Fruit fly (Drosophila melanogaster) whole organism, prepupa: ENCODE measurements around the gene MED22.

Experiments used
- Blimp-1 ChIP-seq: fragments of 200-800 bp; sonication (Bioruptor generic); optimal IDR thresholded peaks from 3 replicates; lab custom pipeline; 2017; ENCODE audit warnings: missing biosample characterization, missing genetic modification characterization, mild to moderate bottlenecking, moderate library complexity, missing genetic modification reagents
- CG11902 ChIP-seq: fragments of 200-800 bp; sonication (Bioruptor generic); optimal IDR thresholded peaks from 3 replicates; lab custom pipeline; 2016; ENCODE audit warnings: missing biosample characterization, missing genetic modification characterization
- CG15336 ChIP-seq: fragments of 200-800 bp; sonication (Bioruptor generic); IDR thresholded peaks from 2 replicates; pipeline ENCODE4 v1.3.6; 2022; ENCODE audit warnings: missing biosample characterization, missing genetic modification characterization
- CG1621 ChIP-seq: fragments of 200-800 bp; sonication (Bioruptor generic); optimal IDR thresholded peaks from 3 replicates; lab custom pipeline; 2018; ENCODE audit warnings: missing biosample characterization, mild to moderate bottlenecking, missing genetic modification characterization
- CG16779 ChIP-seq: fragments of 200-800 bp; sonication (Bioruptor generic); optimal IDR thresholded peaks from 3 replicates; lab custom pipeline; 2017; ENCODE audit warnings: missing biosample characterization, mild to moderate bottlenecking, missing genetic modification characterization
- CG3032 ChIP-seq: fragments of 200-800 bp; optimal IDR thresholded peaks from 2 replicates; lab custom pipeline; 2019; ENCODE audit warnings: missing biosample characterization, mild to moderate bottlenecking, missing genetic modification characterization, moderate library complexity
- CG31627 ChIP-seq: fragments of 200-800 bp; sonication (Bioruptor generic); optimal IDR thresholded peaks from 3 replicates; lab custom pipeline; 2016; ENCODE audit warnings: missing biosample characterization, missing genetic modification characterization
- CG32006 ChIP-seq: fragments of 200-800 bp; sonication (Bioruptor generic); optimal IDR thresholded peaks from 3 replicates; lab custom pipeline; 2017; ENCODE audit warnings: missing biosample characterization, mild to moderate bottlenecking, missing genetic modification characterization
- CG34406 ChIP-seq: fragments of 200-800 bp; sonication (Bioruptor generic); optimal IDR thresholded peaks from 3 replicates; lab custom pipeline; 2016; ENCODE audit warnings: missing biosample characterization, missing genetic modification characterization
- CG3919 ChIP-seq: fragments of 200-800 bp; sonication (Bioruptor generic); optimal IDR thresholded peaks from 3 replicates; lab custom pipeline; 2016; ENCODE audit warnings: missing biosample characterization, missing genetic modification characterization
- CG4318 ChIP-seq: fragments of 200-800 bp; sonication (Bioruptor generic); optimal IDR thresholded peaks from 3 replicates; lab custom pipeline; 2017; ENCODE audit warnings: missing biosample characterization, mild to moderate bottlenecking, missing genetic modification characterization
- CG6792 ChIP-seq: fragments of 200-800 bp; sonication (Bioruptor generic); optimal IDR thresholded peaks from 3 replicates; lab custom pipeline; 2016; ENCODE audit warnings: missing biosample characterization, missing genetic modification characterization
- CG6854 ChIP-seq: fragments of 200-800 bp; sonication (Bioruptor generic); optimal IDR thresholded peaks from 2 replicates; lab custom pipeline; 2017; ENCODE audit warnings: missing biosample characterization, mild to moderate bottlenecking, missing genetic modification characterization
- CG7368 ChIP-seq: fragments of 200-800 bp; sonication (Bioruptor generic); optimal IDR thresholded peaks from 3 replicates; lab custom pipeline; 2016; ENCODE audit warnings: missing biosample characterization, missing genetic modification characterization
- CG9139 ChIP-seq: fragments of 200-800 bp; sonication (Bioruptor generic); optimal IDR thresholded peaks from 3 replicates; lab custom pipeline; 2017; ENCODE audit warnings: missing biosample characterization, mild to moderate bottlenecking, missing genetic modification characterization
- Eip78C ChIP-seq: fragments of 200-800 bp; sonication (Bioruptor generic); peaks from one replicate; lab custom pipeline; 2016; ENCODE audit warnings: missing biosample characterization, missing genetic modification characterization
- Ets21C ChIP-seq: fragments of 200-800 bp; sonication (Bioruptor generic); optimal IDR thresholded peaks from 3 replicates; lab custom pipeline; 2016; ENCODE audit warnings: missing biosample characterization, missing genetic modification characterization
- Gug ChIP-seq: fragments of 200-800 bp; sonication (Bioruptor generic); IDR thresholded peaks from 2 replicates; pipeline ENCODE4 v1.3.6; 2022; ENCODE audit warnings: missing biosample characterization, missing genetic modification characterization
- Hr38 ChIP-seq: sonication (Bioruptor generic); optimal IDR thresholded peaks from 2 replicates; lab custom pipeline; 2016; ENCODE audit warnings: missing biosample characterization, missing genetic modification characterization
- Hr39 ChIP-seq: fragments of 200-800 bp; sonication (Bioruptor generic); optimal IDR thresholded peaks from 2 replicates; lab custom pipeline; 2016; ENCODE audit warnings: missing biosample characterization, missing genetic modification characterization
- Met ChIP-seq: fragments of 200-800 bp; sonication (Bioruptor generic); optimal IDR thresholded peaks from 3 replicates; lab custom pipeline; 2016; ENCODE audit warnings: missing biosample characterization, missing genetic modification characterization
- OdsH ChIP-seq: fragments of 200-800 bp; sonication (Bioruptor generic); optimal IDR thresholded peaks from 3 replicates; lab custom pipeline; 2016; ENCODE audit warnings: missing biosample characterization, missing genetic modification characterization
- Smox ChIP-seq: fragments of 200-800 bp; sonication (Bioruptor generic); optimal IDR thresholded peaks from 3 replicates; lab custom pipeline; 2016; ENCODE audit warnings: missing biosample characterization, missing genetic modification characterization
- Sox102F ChIP-seq: fragments of 200-800 bp; sonication (Bioruptor generic); optimal IDR thresholded peaks from 2 replicates; lab custom pipeline; 2016; ENCODE audit warnings: missing biosample characterization, mild to moderate bottlenecking, missing genetic modification characterization
- Sox14 ChIP-seq: fragments of 200-800 bp; sonication (Bioruptor generic); optimal IDR thresholded peaks from 3 replicates; lab custom pipeline; 2016; ENCODE audit warnings: missing biosample characterization, missing genetic modification characterization
- Sox15 ChIP-seq: fragments of 200-800 bp; sonication (Bioruptor generic); optimal IDR thresholded peaks from 3 replicates; lab custom pipeline; 2016; ENCODE audit warnings: missing biosample characterization, missing genetic modification characterization
- acj6 ChIP-seq: fragments of 200-800 bp; sonication (Bioruptor generic); optimal IDR thresholded peaks from 3 replicates; lab custom pipeline; 2016; ENCODE audit warnings: missing biosample characterization, missing genetic modification characterization
- cyc ChIP-seq: fragments of 200-800 bp; sonication (Bioruptor generic); optimal IDR thresholded peaks from 3 replicates; lab custom pipeline; 2016; ENCODE audit warnings: missing biosample characterization, missing genetic modification characterization
- dsx ChIP-seq: fragments of 200-800 bp; optimal IDR thresholded peaks from 3 replicates; lab custom pipeline; 2019; ENCODE audit warnings: missing biosample characterization, mild to moderate bottlenecking, missing genetic modification characterization, moderate library complexity; ENCODE audit not compliant: poor library complexity, severe bottlenecking
- eg ChIP-seq: fragments of 200-800 bp; sonication (Bioruptor generic); IDR thresholded peaks from 3 replicates; pipeline ENCODE4 v1.3.6; 2022; ENCODE audit warnings: missing biosample characterization, missing genetic modification characterization
- fd85E ChIP-seq: fragments of 200-800 bp; sonication (Bioruptor generic); optimal IDR thresholded peaks from 3 replicates; lab custom pipeline; 2016; ENCODE audit warnings: missing biosample characterization, missing genetic modification characterization
- fkh ChIP-seq: fragments of 200-800 bp; sonication (Bioruptor generic); optimal IDR thresholded peaks from 3 replicates; lab custom pipeline; 2017; ENCODE audit warnings: missing biosample characterization, mild to moderate bottlenecking, missing genetic modification characterization, moderate library complexity
- lz ChIP-seq: fragments of 200-800 bp; sonication (Bioruptor generic); optimal IDR thresholded peaks from 3 replicates; lab custom pipeline; 2016; ENCODE audit warnings: missing biosample characterization, missing genetic modification characterization
- salr ChIP-seq, 2 experiments: fragments of 200-800 bp; sonication (Bioruptor generic); optimal IDR thresholded peaks; 3 replicates each; lab custom pipeline; 2016 to 2018; ENCODE audit warnings: missing biosample characterization in 2 of 2, missing genetic modification characterization in 2 of 2, mild to moderate bottlenecking in 1 of 2
- ss ChIP-seq, 2 experiments: fragments of 200-800 bp; sonication (Bioruptor generic); optimal IDR thresholded peaks; 2 replicates in 1 of 2; 3 replicates in 1 of 2; lab custom pipeline; 2017 to 2018; ENCODE audit warnings: mild to moderate bottlenecking in 2 of 2, missing biosample characterization in 2 of 2, missing genetic modification characterization in 2 of 2, moderate library complexity in 1 of 2
- svp ChIP-seq: fragments of 200-800 bp; sonication (Bioruptor generic); peaks from one replicate; lab custom pipeline; 2016; ENCODE audit warnings: missing biosample characterization, missing genetic modification characterization
- topi ChIP-seq: fragments of 200-800 bp; sonication (Bioruptor generic); optimal IDR thresholded peaks from 3 replicates; lab custom pipeline; 2016; ENCODE audit warnings: missing biosample characterization, missing genetic modification characterization
- vri ChIP-seq: fragments of 200-800 bp; sonication (Bioruptor generic); optimal IDR thresholded peaks from 3 replicates; lab custom pipeline; 2016; ENCODE audit warnings: missing biosample characterization, mild to moderate bottlenecking, missing genetic modification characterization

Gene MED22

dm6 chrX:947450-948284 is 19.7 kb downstream of the MED22 start, which contains the start of gene CG3699 (continued):
- TF ChIP-seq Sox102F (GFP tag; lab: Kevin White, UChicago) (peak; percentile 53), fd85E (GFP tag; lab: Kevin White, UChicago) (no peak), topi (GFP tag; lab: Kevin White, UChicago) (peak; percentile 68), OdsH (GFP tag; lab: Kevin White, UChicago) (no peak), ss (GFP tag; optimal IDR thresholded peaks at IDR 0.05; lab: Kevin White, UChicago) (peak in 1 of 2 experiments; percentile 21), Smox (GFP tag; lab: Kevin White, UChicago) (peak; percentile 60), CG3919 (GFP tag; lab: Kevin White, UChicago) (peak; percentile 44), Sox14 (GFP tag; lab: Kevin White, UChicago) (peak; percentile 41), Eip78C (peak; percentile 86), CG3032 (tag; lab: Kevin White, UChicago) (peak; percentile 45), CG4318 (GFP tag; lab: Kevin White, UChicago) (no peak), Blimp-1 (GFP tag; lab: Kevin White, UChicago) (no peak)
- TF ChIP-seq, all 60 proteins: peak for 37

DNA sequence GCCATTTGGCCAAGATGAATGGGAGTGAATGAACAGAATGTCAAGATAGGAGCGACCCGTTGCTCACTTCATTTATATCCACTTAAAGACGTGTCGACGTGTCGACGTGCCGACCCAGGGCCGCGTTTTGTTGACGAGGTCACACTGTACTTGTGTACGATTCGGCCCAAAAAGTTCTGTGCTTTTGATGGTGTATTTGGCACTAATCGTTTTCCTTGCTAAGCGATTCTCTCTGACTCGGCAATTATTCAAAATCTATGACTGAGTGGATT is 20.3 kb downstream of the MED22 start:
- peak; percentile 3 for TF ChIP-seq topi (GFP tag; lab: Kevin White, UChicago)
- no peak for TF ChIP-seq Sox15 (GFP tag; lab: Kevin White, UChicago)
- no peak for TF ChIP-seq eg (GFP tag; lab: Robert Waterston, UW)
- no peak for TF ChIP-seq fkh (GFP tag; lab: Kevin White, UChicago)
- no peak for TF ChIP-seq CG34406 (GFP tag; lab: Kevin White, UChicago)
- peak; percentile 34 for TF ChIP-seq cyc (GFP tag; lab: Kevin White, UChicago)
- peak; percentile 1 for TF ChIP-seq svp
- TF ChIP-seq CG16779: no peak
- no peak for TF ChIP-seq OdsH (GFP tag; lab: Kevin White, UChicago)
- TF ChIP-seq dsx (GFP tag; lab: Kevin White, UChicago): no peak
- TF ChIP-seq CG9139 (GFP tag; lab: Kevin White, UChicago): no peak
- TF ChIP-seq CG6792 (GFP tag; lab: Kevin White, UChicago): no peak
- no peak for TF ChIP-seq CG32006 (GFP tag; lab: Kevin White, UChicago)
- TF ChIP-seq CG11902 (GFP tag; lab: Kevin White, UChicago): no peak
- TF ChIP-seq vri: no peak
- no peak for TF ChIP-seq Gug (GFP tag; lab: Robert Waterston, UW)
- no peak for TF ChIP-seq Hr38 (GFP tag; lab: Kevin White, UChicago)
- no peak for TF ChIP-seq CG7368 (GFP tag; lab: Kevin White, UChicago)
- TF ChIP-seq CG31627: peak; percentile 45
- peak; percentile 38 for TF ChIP-seq Eip78C
- TF ChIP-seq Met (GFP tag; lab: Kevin White, UChicago): peak; percentile 31
- no peak for TF ChIP-seq CG1621 (tag; lab: Kevin White, UChicago)
- peak; percentile 6 for TF ChIP-seq lz
- no peak for TF ChIP-seq salr (GFP tag; optimal IDR thresholded peaks at IDR 0.05; lab: Kevin White, UChicago)
- TF ChIP-seq ss (GFP tag; optimal IDR thresholded peaks at IDR 0.05; lab: Kevin White, UChicago): no peak
- peak; percentile 55 for TF ChIP-seq Hr39 (GFP tag; lab: Kevin White, UChicago)
- no peak for TF ChIP-seq CG3032 (tag; lab: Kevin White, UChicago)
- TF ChIP-seq Sox14 (GFP tag; lab: Kevin White, UChicago): no peak
- TF ChIP-seq Ets21C (GFP tag; lab: Kevin White, UChicago): no peak
- TF ChIP-seq CG15336 (GFP tag; lab: Robert Waterston, UW): no peak
- peak; percentile 20 for TF ChIP-seq Smox (GFP tag; lab: Kevin White, UChicago)
- TF ChIP-seq acj6 (GFP tag; lab: Kevin White, UChicago): no peak
- no peak for TF ChIP-seq CG4318 (GFP tag; lab: Kevin White, UChicago)
- no peak for TF ChIP-seq CG6854 (GFP tag; lab: Kevin White, UChicago)
